Worm (Caenorhabditis elegans): ENCODE data around the gene glb-10.
A peak's percentile ranks its signal among the peaks of the same experiment; 100 is the strongest.

ce11 chrII:6347341-6348118 is 38.4 kb upstream of the glb-10 start, which contains the start of gene lgg-1:
- TF ChIP-seq lin-13 (GFP tag; optimal IDR thresholded peaks at IDR 0.05): peak; percentile 15
- no peak for TF ChIP-seq alr-1 (tag; optimal IDR thresholded peaks at IDR 0.05)
- no peak for TF ChIP-seq skn-1 (tag; optimal IDR thresholded peaks at IDR 0.05)
- TF ChIP-seq zag-1 (tag; optimal IDR thresholded peaks at IDR 0.05): peak; percentile 71
- TF ChIP-seq lsy-2 (tag; optimal IDR thresholded peaks at IDR 0.05): peak; percentile 36 to 59
- TF ChIP-seq ztf-4 (tag; optimal IDR thresholded peaks at IDR 0.05): no peak
- no peak for TF ChIP-seq gmeb-1 (tag; optimal IDR thresholded peaks at IDR 0.05)
- TF ChIP-seq nhr-237 (tag; optimal IDR thresholded peaks at IDR 0.05): no peak
